Worm (Caenorhabditis elegans) whole organism, L4 larva: ENCODE measurements around the gene str-73.

ENCODE experiments used
- F10B5.3 ChIP-seq: sonication (generic microtip); optimal IDR thresholded peaks from 2 replicates; lab custom pipeline; 2016; ENCODE audit warnings: mild to moderate bottlenecking, missing genetic modification characterization, missing compliant biosample characterization
- Y75B8A.6 ChIP-seq: fragments of 200-800 bp; sonication (Bioruptor generic); IDR thresholded peaks from 2 replicates; pipeline ENCODE4 v1.3.6; 2022; ENCODE audit warnings: missing genetic modification reagents, missing genetic modification characterization, missing compliant biosample characterization
- ZK337.2 ChIP-seq: fragments of 200-800 bp; sonication (Bioruptor generic); IDR thresholded peaks from 2 replicates; pipeline ENCODE4 v1.3.6; 2022; ENCODE audit warnings: missing genetic modification reagents, missing genetic modification characterization, missing compliant biosample characterization
- aha-1 ChIP-seq: fragments of 150-350 bp; peaks from one replicate; lab custom pipeline; 2014; ENCODE audit warnings: missing biosample characterization, missing genetic modification characterization
- ama-1 ChIP-seq: fragments of 150-350 bp; optimal IDR thresholded peaks from 2 replicates; lab custom pipeline; 2014; ENCODE audit warnings: inconsistent platforms, mixed read lengths
- attf-4 ChIP-seq: sonication (generic microtip); optimal IDR thresholded peaks from 3 replicates; lab custom pipeline; 2017; ENCODE audit warnings: missing biosample characterization, missing genetic modification characterization
- ceh-20 ChIP-seq: fragments of 200-800 bp; sonication (Bioruptor generic); IDR thresholded peaks from 2 replicates; pipeline ENCODE4 v1.3.6; 2022; ENCODE audit warnings: missing genetic modification reagents, missing genetic modification characterization, missing compliant biosample characterization
- ctbp-1 ChIP-seq: fragments of 200-800 bp; sonication (Bioruptor generic); IDR thresholded peaks from 2 replicates; pipeline ENCODE4 v1.3.6; 2022; ENCODE audit warnings: missing genetic modification reagents, missing genetic modification characterization, missing compliant biosample characterization
- daf-12 ChIP-seq: fragments of 150-350 bp; optimal IDR thresholded peaks from 2 replicates; lab custom pipeline; 2014; ENCODE audit warnings: missing biosample characterization, missing genetic modification reagents, missing genetic modification characterization
- daf-16 ChIP-seq, 3 experiments: sonication (generic microtip); optimal IDR thresholded peaks; 2 replicates each; lab custom pipeline; 2016 to 2017; ENCODE audit warnings: missing genetic modification characterization in 3 of 3, missing genetic modification reagents in 3 of 3, mild to moderate bottlenecking in 2 of 3, missing compliant biosample characterization in 2 of 3, missing biosample characterization in 1 of 3, moderate library complexity in 1 of 3
- dmd-6 ChIP-seq: fragments of 200-800 bp; sonication (Bioruptor generic); IDR thresholded peaks from 2 replicates; pipeline ENCODE4 v1.3.6; 2022; ENCODE audit warnings: missing genetic modification reagents, missing genetic modification characterization, missing compliant biosample characterization
- dmd-9 ChIP-seq: fragments of 200-800 bp; sonication (Bioruptor generic); IDR thresholded peaks from 2 replicates; pipeline ENCODE4 v1.3.6; 2022; ENCODE audit warnings: missing genetic modification reagents, missing genetic modification characterization, missing compliant biosample characterization
- dve-1 ChIP-seq: sonication (generic microtip); optimal IDR thresholded peaks from 2 replicates; lab custom pipeline; 2017; ENCODE audit warnings: antibody characterized with exemption, mild to moderate bottlenecking, missing genetic modification characterization, missing compliant biosample characterization; ENCODE audit not compliant: insufficient read depth
- hlh-11 ChIP-seq: fragments of 200-800 bp; sonication (Bioruptor generic); optimal IDR thresholded peaks from 2 replicates; lab custom pipeline; 2018; ENCODE audit warnings: mild to moderate bottlenecking, missing genetic modification characterization, missing compliant biosample characterization
- hmg-1.1 ChIP-seq: fragments of 200-800 bp; sonication (Bioruptor generic); IDR thresholded peaks from 2 replicates; pipeline ENCODE4 v1.3.6; 2022; ENCODE audit warnings: missing genetic modification reagents, missing genetic modification characterization, missing compliant biosample characterization
- lim-7 ChIP-seq: fragments of 200-800 bp; sonication (Bioruptor generic); IDR thresholded peaks from 2 replicates; pipeline ENCODE4 v1.3.6; 2022; ENCODE audit warnings: missing genetic modification characterization, missing compliant biosample characterization
- lin-15B ChIP-seq: fragments of 150-350 bp; sonication (generic microtip); optimal IDR thresholded peaks from 3 replicates; lab custom pipeline; 2014; ENCODE audit warnings: missing biosample characterization, missing genetic modification characterization
- lin-29 ChIP-seq: fragments of 200-800 bp; sonication (Bioruptor generic); IDR thresholded peaks from 2 replicates; pipeline ENCODE4 v1.3.6; 2022; ENCODE audit warnings: missing genetic modification reagents, missing genetic modification characterization, missing compliant biosample characterization
- mdl-1 ChIP-seq, 2 experiments: fragments of 150-350 bp in 1 of 2; sonication (generic microtip) in 1 of 2; optimal IDR thresholded peaks; 2 replicates each; lab custom pipeline; 2014 to 2017; ENCODE audit warnings: missing biosample characterization in 2 of 2, missing genetic modification characterization in 2 of 2
- mep-1 ChIP-seq: fragments of 150-350 bp; sonication (generic microtip); optimal IDR thresholded peaks from 3 replicates; lab custom pipeline; 2014; ENCODE audit warnings: missing biosample characterization, missing genetic modification characterization
- mxl-2 ChIP-seq: fragments of 200-800 bp; sonication (Bioruptor generic); conservative IDR thresholded peaks from 2 replicates; pipeline ENCODE4 v1.3.6; 2022; ENCODE audit warnings: missing genetic modification reagents, missing genetic modification characterization, missing compliant biosample characterization
- nhr-102 ChIP-seq: sonication (generic microtip); optimal IDR thresholded peaks from 2 replicates; lab custom pipeline; 2016; ENCODE audit warnings: mild to moderate bottlenecking, missing genetic modification characterization, moderate library complexity, missing compliant biosample characterization
- nhr-111 ChIP-seq: fragments of 200-800 bp; sonication (Bioruptor generic); optimal IDR thresholded peaks from 2 replicates; lab custom pipeline; 2018; ENCODE audit warnings: mild to moderate bottlenecking, missing genetic modification characterization, missing compliant biosample characterization
- nhr-25 ChIP-seq: sonication (generic microtip); optimal IDR thresholded peaks from 2 replicates; lab custom pipeline; 2017; ENCODE audit warnings: missing genetic modification characterization, mild to moderate bottlenecking, missing compliant biosample characterization, antibody characterized with exemption, moderate library complexity, borderline replicate concordance; ENCODE audit not compliant: insufficient read depth
- nhr-28 ChIP-seq: fragments of 150-350 bp; optimal IDR thresholded peaks from 2 replicates; lab custom pipeline; 2014; ENCODE audit warnings: missing biosample characterization, missing genetic modification characterization
- nhr-41 ChIP-seq: fragments of 200-800 bp; sonication (Bioruptor generic); IDR thresholded peaks from 2 replicates; pipeline ENCODE4 v1.3.6; 2022; ENCODE audit warnings: missing genetic modification reagents, missing genetic modification characterization, missing compliant biosample characterization
- nhr-42 ChIP-seq: fragments of 200-800 bp; sonication (Bioruptor generic); IDR thresholded peaks from 2 replicates; pipeline ENCODE4 v1.3.6; 2022; ENCODE audit warnings: missing genetic modification characterization, missing compliant biosample characterization
- nhr-48 ChIP-seq: sonication (generic microtip); optimal IDR thresholded peaks from 2 replicates; lab custom pipeline; 2016; ENCODE audit warnings: mild to moderate bottlenecking, missing genetic modification characterization, missing compliant biosample characterization
- nhr-76 ChIP-seq: fragments of 150-350 bp; optimal IDR thresholded peaks from 2 replicates; lab custom pipeline; 2014; ENCODE audit warnings: missing biosample characterization, missing genetic modification characterization
- nhr-77 ChIP-seq: fragments of 150-350 bp; optimal IDR thresholded peaks from 2 replicates; lab custom pipeline; 2014; ENCODE audit warnings: missing biosample characterization, missing genetic modification characterization
- pha-4 ChIP-seq, 2 experiments: fragments of 150-350 bp in 1 of 2; fragments of 200-800 bp in 1 of 2; sonication (Bioruptor generic) in 1 of 2; IDR thresholded peaks in 1 of 2; optimal IDR thresholded peaks in 1 of 2; 2 replicates each; pipeline versions ENCODE4 v1.3.6 to Lab custom; 2014 to 2022; ENCODE audit warnings: missing genetic modification characterization in 2 of 2, missing genetic modification reagents in 2 of 2, missing biosample characterization in 1 of 2, missing compliant biosample characterization in 1 of 2
- pqm-1 ChIP-seq: sonication (generic microtip); optimal IDR thresholded peaks from 2 replicates; lab custom pipeline; 2017; ENCODE audit warnings: missing biosample characterization, missing genetic modification characterization
- set-16 ChIP-seq: fragments of 200-800 bp; sonication (Bioruptor generic); IDR thresholded peaks from 2 replicates; pipeline ENCODE4 v1.3.6; 2022; ENCODE audit warnings: missing genetic modification reagents, missing genetic modification characterization, missing compliant biosample characterization
- spr-3 ChIP-seq: fragments of 200-800 bp; sonication (Bioruptor generic); optimal IDR thresholded peaks from 2 replicates; lab custom pipeline; 2018; ENCODE audit warnings: mild to moderate bottlenecking, missing genetic modification characterization, missing compliant biosample characterization
- tra-1 ChIP-seq: fragments of 200-800 bp; sonication (Bioruptor generic); IDR thresholded peaks from 2 replicates; pipeline ENCODE4 v1.3.6; 2022; ENCODE audit warnings: missing genetic modification reagents, missing genetic modification characterization, missing compliant biosample characterization
- unc-130 ChIP-seq: sonication (generic microtip); optimal IDR thresholded peaks from 2 replicates; lab custom pipeline; 2016; ENCODE audit warnings: missing genetic modification reagents, missing genetic modification characterization, missing compliant biosample characterization
- zip-11 ChIP-seq: fragments of 200-800 bp; sonication (Bioruptor generic); IDR thresholded peaks from 2 replicates; pipeline ENCODE4 v1.3.6; 2022; ENCODE audit warnings: missing genetic modification characterization, missing compliant biosample characterization
- zip-2 ChIP-seq: fragments of 150-350 bp; optimal IDR thresholded peaks from 2 replicates; lab custom pipeline; 2014; ENCODE audit warnings: missing biosample characterization, missing genetic modification characterization
- ztf-7 ChIP-seq: fragments of 150-350 bp; optimal IDR thresholded peaks from 2 replicates; lab custom pipeline; 2014; ENCODE audit warnings: missing biosample characterization, missing genetic modification characterization

The str-73 gene

DNA sequence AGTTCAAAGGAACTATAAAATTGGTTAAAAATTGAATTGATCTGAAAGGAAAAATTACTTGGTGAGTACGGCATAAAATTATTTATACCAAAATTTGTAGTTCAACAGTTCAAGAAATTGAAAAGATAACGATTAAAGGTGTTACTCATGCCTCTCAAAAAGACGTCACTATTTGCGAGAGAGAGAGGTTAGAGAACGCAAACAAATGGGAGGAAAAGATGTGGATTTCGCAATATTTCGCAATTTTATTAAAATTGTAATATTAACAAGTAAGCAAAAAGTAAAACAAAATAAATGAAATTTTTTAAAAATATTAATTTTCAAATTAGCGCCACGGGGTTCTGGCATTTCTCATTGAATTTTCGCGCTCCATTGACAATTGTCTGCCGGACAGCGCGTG lies 34.9 kb upstream of the str-73 start, which contains the start of gene F13A7.11:
TSS of gene F13A7.11 (minus strand) at position 174 of the 400 bp plus-strand sequence.
- TF ChIP-seq lin-15B (tag; lab: Kevin White, UChicago) = no peak
- no peak for TF ChIP-seq daf-12 (tag; lab: Kevin White, UChicago)
- 0 out of 2 replicates have a peak, but pooled peaks have one; percentile 14 for TF ChIP-seq ceh-20
- TF ChIP-seq lim-7 (GFP tag; lab: Robert Waterston, UW) = no peak
- TF ChIP-seq nhr-42 (GFP tag; lab: Robert Waterston, UW) = no peak
- TF ChIP-seq pqm-1 (tag; lab: Kevin White, UChicago) = peak; percentile 51
- peak in 1 of 2 experiments; percentile 4 for TF ChIP-seq mdl-1 (tag; optimal IDR thresholded peaks at IDR 0.05; lab: Kevin White, UChicago)
- TF ChIP-seq F10B5.3 (tag; lab: Kevin White, UChicago) = no peak
- TF ChIP-seq hlh-11 = peak; percentile 49
- no peak for TF ChIP-seq zip-11 (GFP tag; lab: Robert Waterston, UW)
- TF ChIP-seq nhr-28 (tag; lab: Kevin White, UChicago) = peak; percentile 66
- peak; percentile 32 for TF ChIP-seq nhr-48 (tag; lab: Kevin White, UChicago)
- TF ChIP-seq zip-2 (tag; lab: Kevin White, UChicago) = peak; percentile 99
- peak; percentile 83 for TF ChIP-seq dmd-6 (GFP tag; lab: Robert Waterston, UW)
- no peak for TF ChIP-seq ctbp-1 (GFP tag; lab: Robert Waterston, UW)
- TF ChIP-seq daf-16 (GFP tag; optimal IDR thresholded peaks at IDR 0.05; lab: Kevin White, UChicago) = peak in 1 of 2 experiments; percentile 7
- TF ChIP-seq daf-16 (tag; optimal IDR thresholded peaks at IDR 0.05; lab: Kevin White, UChicago) = peak; percentile 89
- no peak for TF ChIP-seq mep-1
- TF ChIP-seq ztf-7 (tag; lab: Kevin White, UChicago) = peak; percentile 97
- peak; percentile 83 for TF ChIP-seq dve-1 (tag; lab: Kevin White, UChicago)
- TF ChIP-seq aha-1 = peak; percentile 14
- TF ChIP-seq spr-3 = no peak
- no peak for TF ChIP-seq Y75B8A.6
- peak; percentile 44 for TF ChIP-seq nhr-77 (tag; lab: Kevin White, UChicago)
- TF ChIP-seq mxl-2 (GFP tag; lab: Robert Waterston, UW) = no peak
- no peak for TF ChIP-seq tra-1 (GFP tag; lab: Robert Waterston, UW)
- peak; percentile 57 for TF ChIP-seq nhr-102
- TF ChIP-seq hmg-1.1 (GFP tag; lab: Robert Waterston, UW) = no peak

DNA sequence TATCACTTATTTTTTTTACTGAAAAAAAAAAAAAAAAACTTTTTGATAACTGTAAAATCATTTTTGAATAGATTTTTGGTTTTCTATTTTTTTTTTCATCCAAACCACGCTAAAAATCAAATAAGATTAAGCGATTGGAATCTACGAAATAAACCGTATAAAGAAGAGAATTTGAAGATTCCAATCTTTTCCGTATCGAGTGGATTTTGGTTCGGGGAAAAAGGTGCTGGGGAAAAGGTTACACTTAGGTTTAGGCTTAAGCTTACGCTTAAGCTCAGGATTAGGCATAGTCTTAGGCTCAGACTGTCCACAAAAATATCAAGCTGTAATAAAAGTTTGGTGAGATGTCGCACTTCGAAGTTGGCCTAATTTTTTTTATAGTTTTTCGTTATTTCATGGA lies 34.3 kb upstream of the str-73 start, which contains the start of gene F13A7.12:
TSS of gene F13A7.12 (plus strand) at position 301 of the 400 bp plus-strand sequence.
- TF ChIP-seq nhr-111 (no peak), ama-1 (lab: Kevin White, UChicago) (no peak), nhr-42 (GFP tag; lab: Robert Waterston, UW) (no peak), unc-130 (GFP tag; lab: Kevin White, UChicago) (no peak), pha-4 (GFP tag; IDR thresholded peaks at IDR 0.05; lab: Robert Waterston, UW) (no peak), pha-4 (tag; optimal IDR thresholded peaks at IDR 0.05; lab: Kevin White, UChicago) (no peak), nhr-76 (no peak), dmd-9 (GFP tag; lab: Robert Waterston, UW) (no peak), hmg-1.1 (GFP tag; lab: Robert Waterston, UW) (no peak), nhr-77 (tag; lab: Kevin White, UChicago) (no peak), attf-4 (tag; lab: Kevin White, UChicago) (no peak), dve-1 (tag; lab: Kevin White, UChicago) (no peak), set-16 (no peak), nhr-41 (GFP tag; lab: Robert Waterston, UW) (no peak), ZK337.2 (GFP tag; lab: Robert Waterston, UW) (no peak), nhr-102 (no peak), nhr-25 (no peak), aha-1 (no peak), lin-29 (GFP tag; lab: Robert Waterston, UW) (no peak)
- TF ChIP-seq, all 104 proteins: peak for 0
